Fruit fly (Drosophila melanogaster): ENCODE measurements around the gene Gr39a.
A peak's percentile ranks its signal among the peaks of the same experiment; 100 is the strongest.

Gene Gr39a

dm6 chr2L:21341706-21342105 lies 51.2 kb downstream of the Gr39a start:
- TF ChIP-seq Mnt (GFP tag; optimal IDR thresholded peaks at IDR 0.05) (no peak), bab1 (GFP tag; optimal IDR thresholded peaks at IDR 0.05) (no peak), CG7045 (GFP tag; optimal IDR thresholded peaks at IDR 0.05) (no peak), cic (GFP tag; optimal IDR thresholded peaks at IDR 0.05) (no peak), CG7101 (tag; optimal IDR thresholded peaks at IDR 0.05) (no peak)

- TF ChIP-seq cnc (optimal IDR thresholded peaks at IDR 0.05) = peak in 1 of 2 experiments; percentile 82
- peak; percentile 46 for TF ChIP-seq bab1 (GFP tag; optimal IDR thresholded peaks at IDR 0.05)
- TF ChIP-seq cic (GFP tag; optimal IDR thresholded peaks at IDR 0.05) = no peak
- TF ChIP-seq CG11617 (GFP tag; optimal IDR thresholded peaks at IDR 0.05) = peak; percentile 3
Measured at dm6 chr2L:21344203-21344753, 53.7 kb downstream of the Gr39a start, which contains the start of gene Tsp39D. Tsp39D (plus strand) TSS chr2L:21344607.
